Worm (Caenorhabditis elegans) whole organism, L1 larva: ENCODE results near the gene aman-1.

ENCODE experiments used
- ama-1 ChIP-seq: fragments of 150-350 bp; optimal IDR thresholded peaks from 2 replicates; lab custom pipeline; 2014
- efl-1 ChIP-seq, 4 experiments: fragments of 150-350 bp; optimal IDR thresholded peaks in 3 of 4; peaks in 1 of 4; 1 replicate in 1 of 4; 2 replicates in 3 of 4; lab custom pipeline; 2014; ENCODE audit warnings: missing biosample characterization in 2 of 4, missing genetic modification characterization in 2 of 4, missing genetic modification reagents in 2 of 4
- fkh-10 ChIP-seq: sonication (generic microtip); optimal IDR thresholded peaks from 2 replicates; lab custom pipeline; 2017; ENCODE audit warnings: missing biosample characterization, missing genetic modification reagents, missing genetic modification characterization
- fos-1 ChIP-seq: fragments of 150-350 bp; optimal IDR thresholded peaks from 2 replicates; lab custom pipeline; 2014; ENCODE audit warnings: missing biosample characterization, missing genetic modification characterization
- hlh-17 ChIP-seq: fragments of 200-800 bp; sonication (Bioruptor generic); optimal IDR thresholded peaks from 2 replicates; lab custom pipeline; 2018; ENCODE audit warnings: missing genetic modification characterization, mild to moderate bottlenecking, missing compliant biosample characterization, moderate library complexity, borderline replicate concordance
- jun-1 ChIP-seq: fragments of 150-350 bp; optimal IDR thresholded peaks from 2 replicates; lab custom pipeline; 2014; ENCODE audit warnings: missing biosample characterization, missing genetic modification reagents, missing genetic modification characterization
- lsy-2 ChIP-seq, 2 experiments: fragments of 150-350 bp; optimal IDR thresholded peaks; 2 replicates each; lab custom pipeline; 2014; ENCODE audit warnings: missing biosample characterization in 2 of 2, missing genetic modification characterization in 2 of 2
- nhr-76 ChIP-seq: sonication (generic microtip); optimal IDR thresholded peaks from 2 replicates; lab custom pipeline; 2017; ENCODE audit warnings: missing biosample characterization, missing genetic modification characterization
- nhr-77 ChIP-seq: fragments of 150-350 bp; optimal IDR thresholded peaks from 2 replicates; lab custom pipeline; 2014; ENCODE audit warnings: missing biosample characterization, missing genetic modification characterization
- skn-1 ChIP-seq: fragments of 150-350 bp; optimal IDR thresholded peaks from 2 replicates; lab custom pipeline; 2014; ENCODE audit warnings: missing biosample characterization, missing genetic modification characterization
- unc-62 ChIP-seq: fragments of 150-350 bp; optimal IDR thresholded peaks from 2 replicates; lab custom pipeline; 2014; ENCODE audit warnings: missing biosample characterization, missing genetic modification reagents, missing genetic modification characterization

- no peak for TF ChIP-seq skn-1 (tag; lab: Kevin White, UChicago)
- no peak for TF ChIP-seq unc-62
- no peak for TF ChIP-seq fkh-10 (GFP tag; lab: Kevin White, UChicago)
- no peak for TF ChIP-seq fos-1 (tag; lab: Kevin White, UChicago)
- TF ChIP-seq nhr-76 (tag; lab: Kevin White, UChicago), result no peak
- TF ChIP-seq nhr-77 (tag; lab: Kevin White, UChicago), result no peak
- no peak for TF ChIP-seq lsy-2 (tag; optimal IDR thresholded peaks at IDR 0.05; lab: Kevin White, UChicago)
- TF ChIP-seq ama-1 (lab: Kevin White, UChicago), result no peak
- TF ChIP-seq jun-1 (tag; lab: Kevin White, UChicago), result no peak
- no peak for TF ChIP-seq efl-1 (optimal IDR thresholded peaks at IDR 0.05; lab: Kevin White, UChicago)
- no peak for TF ChIP-seq efl-1 (GFP tag; optimal IDR thresholded peaks at IDR 0.05 in 1 of 2; lab: Kevin White, UChicago)
- no peak for TF ChIP-seq hlh-17 (GFP tag; lab: Kevin White, UChicago)
Measured at ce11 chrX:4694611-4695370, 38.1 kb upstream of the aman-1 start.
